Worm (Caenorhabditis elegans): ENCODE results near the gene C01B10.3.

DNA sequence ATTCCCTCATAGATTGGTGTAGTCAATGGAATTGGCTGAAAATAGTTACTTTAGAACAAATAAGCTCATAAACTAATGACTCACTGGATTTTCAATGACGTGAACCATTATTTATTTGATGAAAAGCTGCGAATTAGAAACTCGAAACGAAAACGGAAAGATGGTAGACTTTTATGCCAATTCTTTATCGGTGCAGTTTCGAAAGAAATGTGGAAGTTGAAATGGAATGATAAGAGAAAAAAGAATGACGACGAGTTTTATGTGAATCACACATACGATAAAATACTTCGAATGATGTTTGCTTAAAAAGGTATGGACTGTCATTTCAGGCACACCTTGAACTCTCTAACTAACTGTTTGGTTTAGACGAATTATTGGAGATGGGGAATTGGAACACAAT lies 31.1 kb downstream of the C01B10.3 start, which contains the start of the genes lec-11 and irld-7:
- TF ChIP-seq mep-1 (tag; optimal IDR thresholded peaks at IDR 0.05) (no peak), nhr-76 (tag; optimal IDR thresholded peaks at IDR 0.05) (no peak), elt-3 (tag; optimal IDR thresholded peaks at IDR 0.05) (no peak)
